Worm (Caenorhabditis elegans) whole organism, L4/young adult: ENCODE data around the gene irld-62.
"Not testable (repeated sequence)": the region's sequence is repeated elsewhere in the genome, so short reads cannot be mapped to it uniquely, and the experiment has no call there.

ENCODE experiments used
- W03F9.2 ChIP-seq: fragments of 150-350 bp; optimal IDR thresholded peaks from 2 replicates; lab custom pipeline; 2014; ENCODE audit warnings: missing biosample characterization, missing genetic modification characterization
- dao-5 ChIP-seq: sonication (generic microtip); optimal IDR thresholded peaks from 2 replicates; lab custom pipeline; 2016; ENCODE audit warnings: missing genotype, missing genetic modification characterization, moderate library complexity, missing compliant biosample characterization
- him-1 ChIP-seq: sonication (generic microtip); optimal IDR thresholded peaks from 2 replicates; lab custom pipeline; 2016; ENCODE audit warnings: missing genotype, missing genetic modification reagents, missing genetic modification characterization, missing compliant biosample characterization

Gene irld-62

ce11 chrV:15310780-15311179 lies at the start of gene irld-62:
Gene irld-62 (plus strand): TSS chrV:15311080.
- no peak for TF ChIP-seq dao-5 (tag; lab: Kevin White, UChicago)
- TF ChIP-seq him-1 (tag; lab: Kevin White, UChicago): no peak
- no peak for TF ChIP-seq W03F9.2 (tag; lab: Kevin White, UChicago)

ce11 chrV:15262336-15262735 lies 48.5 kb upstream of the irld-62 start, which contains the start of gene M01B2.10:
Gene M01B2.10 (minus strand): TSS chrV:15262436.
- TF ChIP-seq W03F9.2, dao-5, him-1 (tag; lab: Kevin White, UChicago): not testable (repeated sequence)

ce11 chrV:15264131-15264530 lies 46.7 kb upstream of the irld-62 start, which contains the start of gene M01B2.12:
Gene M01B2.12 (minus strand): TSS chrV:15264231.
- TF ChIP-seq W03F9.2 (tag; lab: Kevin White, UChicago) (no peak), dao-5 (tag; lab: Kevin White, UChicago) (no peak), him-1 (tag; lab: Kevin White, UChicago) (no peak)

- TF ChIP-seq W03F9.2 (tag; lab: Kevin White, UChicago) (no peak), dao-5 (tag; lab: Kevin White, UChicago) (no peak)
Observed at ce11 chrV:15265814-15266213, 45.1 kb upstream of the irld-62 start, which contains the start of gene M01B2.13. Gene M01B2.13 (minus strand): TSS chrV:15265914.

- TF ChIP-seq W03F9.2 (tag; lab: Kevin White, UChicago) (no peak), dao-5 (tag; lab: Kevin White, UChicago) (no peak), him-1 (tag; lab: Kevin White, UChicago) (no peak)
Observed at ce11 chrV:15267405-15267804, 43.5 kb upstream of the irld-62 start, which contains the start of gene T10H4.13. Gene T10H4.13 (minus strand): TSS chrV:15267505.

- no peak for TF ChIP-seq dao-5 (tag; lab: Kevin White, UChicago)
- TF ChIP-seq him-1 (tag; lab: Kevin White, UChicago): no peak
- TF ChIP-seq W03F9.2 (tag; lab: Kevin White, UChicago): no peak
Observed at ce11 chrV:15268302-15268701, 42.6 kb upstream of the irld-62 start, which contains the start of gene srw-22. Gene srw-22 (plus strand): TSS chrV:15268602.

- TF ChIP-seq him-1 (tag; lab: Kevin White, UChicago) (no peak), dao-5 (tag; lab: Kevin White, UChicago) (no peak), W03F9.2 (tag; lab: Kevin White, UChicago) (no peak)
Observed at ce11 chrV:15272263-15272662, 38.6 kb upstream of the irld-62 start, which contains the start of gene T10H4.4. Gene T10H4.4 (minus strand): TSS chrV:15272363.

ce11 chrV:15274757-15275156 lies 36.1 kb upstream of the irld-62 start, which contains the start of gene srw-16:
Gene srw-16 (minus strand): TSS chrV:15274857.
- no peak for TF ChIP-seq dao-5 (tag; lab: Kevin White, UChicago)
- TF ChIP-seq him-1 (tag; lab: Kevin White, UChicago): no peak
- TF ChIP-seq W03F9.2 (tag; lab: Kevin White, UChicago): no peak

ce11 chrV:15276915-15277314 lies 34.0 kb upstream of the irld-62 start, which contains the start of gene srw-17:
Gene srw-17 (minus strand): TSS chrV:15277015.
- TF ChIP-seq dao-5 (tag; lab: Kevin White, UChicago) (no peak), W03F9.2 (tag; lab: Kevin White, UChicago) (no peak)

ce11 chrV:15281279-15281949 lies 29.5 kb upstream of the irld-62 start, which contains the start of the genes srw-19 and srx-51:
Gene srw-19 (minus strand): TSS chrV:15281379.
Gene srx-51 (plus strand): TSS chrV:15281899.
- TF ChIP-seq W03F9.2 (tag; lab: Kevin White, UChicago): no peak
- no peak for TF ChIP-seq him-1 (tag; lab: Kevin White, UChicago)
- TF ChIP-seq dao-5 (tag; lab: Kevin White, UChicago): no peak

ce11 chrV:15285984-15286383 lies 24.9 kb upstream of the irld-62 start:
- TF ChIP-seq dao-5 (tag; lab: Kevin White, UChicago): no peak

ce11 chrV:15287856-15288255 lies 23.0 kb upstream of the irld-62 start, which contains the start of gene cyp-34A1:
Gene cyp-34A1 (minus strand): TSS chrV:15287956.
- TF ChIP-seq dao-5 (tag; lab: Kevin White, UChicago) (no peak), W03F9.2 (tag; lab: Kevin White, UChicago) (no peak), him-1 (tag; lab: Kevin White, UChicago) (no peak)

- TF ChIP-seq dao-5 (tag; lab: Kevin White, UChicago) (no peak), him-1 (tag; lab: Kevin White, UChicago) (no peak), W03F9.2 (tag; lab: Kevin White, UChicago) (no peak)
Observed at ce11 chrV:15290995-15291394, 19.9 kb upstream of the irld-62 start, which contains the start of gene cyp-34A2. Gene cyp-34A2 (minus strand): TSS chrV:15291095.
